Fruit fly (Drosophila melanogaster): ENCODE measurements around the gene Ac13E.

Ac13E gene

DNA sequence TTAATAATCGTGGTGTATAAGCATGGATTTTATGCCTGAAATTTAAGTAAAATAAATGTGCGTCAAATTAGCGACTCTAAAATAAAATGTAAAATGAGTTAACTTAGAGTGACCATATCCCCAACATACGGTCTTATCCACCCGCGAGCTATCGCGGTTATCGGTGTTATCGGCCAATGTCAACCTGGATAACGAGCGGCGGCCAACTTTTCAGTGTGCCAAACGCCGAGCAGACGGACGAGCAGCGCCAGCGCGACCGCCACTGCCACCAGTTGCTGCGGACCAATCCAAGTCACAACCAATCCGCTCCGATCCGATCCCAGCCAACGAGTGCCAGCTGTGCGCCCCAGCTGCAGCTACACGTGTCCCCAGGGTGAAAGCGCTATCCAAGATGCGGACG lies 24.0 kb upstream of the Ac13E start, which contains the start of the genes cerv and CG7872:
TSS of gene cerv (minus strand) at position 129 of the 400 bp plus-strand sequence.
TSS of gene CG7872 (plus strand) at position 163 of the 400 bp plus-strand sequence.
- no peak for TF ChIP-seq Hr96 (GFP tag; optimal IDR thresholded peaks at IDR 0.05)
- TF ChIP-seq CG14711 (tag; optimal IDR thresholded peaks at IDR 0.05) = no peak
- no peak for TF ChIP-seq pad (GFP tag; optimal IDR thresholded peaks at IDR 0.05)
- peak; percentile 44 for TF ChIP-seq bab1 (GFP tag; optimal IDR thresholded peaks at IDR 0.05)
- peak; percentile 6 for TF ChIP-seq CG1620 (GFP tag; optimal IDR thresholded peaks at IDR 0.05)
- TF ChIP-seq Mnt (GFP tag; optimal IDR thresholded peaks at IDR 0.05) = peak; percentile 45

DNA sequence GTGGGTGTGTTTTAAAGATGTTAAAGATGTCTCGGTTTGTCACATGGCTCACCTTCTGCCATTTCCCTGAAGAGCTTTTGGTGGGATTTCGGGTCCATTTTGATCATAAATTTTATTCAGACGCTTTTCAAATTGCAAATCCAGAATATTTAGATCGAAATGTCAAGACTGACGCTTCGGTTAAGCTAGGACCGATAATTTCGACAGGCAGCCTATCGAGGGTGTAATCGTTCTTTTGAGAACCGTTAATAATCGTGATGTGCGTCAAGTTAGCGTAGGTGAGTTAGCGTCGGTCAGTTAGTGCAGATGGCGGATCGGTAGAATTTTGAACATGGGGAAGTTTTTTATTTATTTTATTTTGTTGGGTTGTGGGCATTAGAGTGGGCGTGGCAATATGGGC lies 21.5 kb upstream of the Ac13E start, which contains the start of gene CG42299:
TSS of gene CG42299 (minus strand) at position 127 of the 400 bp plus-strand sequence.
- TF ChIP-seq Hr96 (GFP tag; optimal IDR thresholded peaks at IDR 0.05) (no peak), CG1620 (GFP tag; optimal IDR thresholded peaks at IDR 0.05) (no peak), CG5204 (GFP tag; optimal IDR thresholded peaks at IDR 0.05) (no peak), kay (GFP tag; ENCODE audit: borderline replicate concordance) (no peak), ovo (GFP tag; optimal IDR thresholded peaks at IDR 0.05) (no peak), CG11617 (GFP tag; optimal IDR thresholded peaks at IDR 0.05) (no peak), CG14711 (tag; optimal IDR thresholded peaks at IDR 0.05) (no peak), CG7045 (GFP tag; optimal IDR thresholded peaks at IDR 0.05) (no peak), Crg-1 (GFP tag; optimal IDR thresholded peaks at IDR 0.05) (no peak), CG12768 (GFP tag; optimal IDR thresholded peaks at IDR 0.05) (no peak), cnc (optimal IDR thresholded peaks at IDR 0.05) (no peak), toe (GFP tag; optimal IDR thresholded peaks at IDR 0.05) (no peak), cic (GFP tag; optimal IDR thresholded peaks at IDR 0.05) (no peak), CG7101 (tag; optimal IDR thresholded peaks at IDR 0.05) (no peak), Clk (GFP tag; optimal IDR thresholded peaks at IDR 0.05) (no peak), tj (GFP tag; optimal IDR thresholded peaks at IDR 0.05) (no peak), CG33017 (tag; optimal IDR thresholded peaks at IDR 0.05) (no peak), Mnt (GFP tag; optimal IDR thresholded peaks at IDR 0.05) (no peak), bab1 (GFP tag; optimal IDR thresholded peaks at IDR 0.05) (no peak), pad (GFP tag; optimal IDR thresholded peaks at IDR 0.05) (no peak)

DNA sequence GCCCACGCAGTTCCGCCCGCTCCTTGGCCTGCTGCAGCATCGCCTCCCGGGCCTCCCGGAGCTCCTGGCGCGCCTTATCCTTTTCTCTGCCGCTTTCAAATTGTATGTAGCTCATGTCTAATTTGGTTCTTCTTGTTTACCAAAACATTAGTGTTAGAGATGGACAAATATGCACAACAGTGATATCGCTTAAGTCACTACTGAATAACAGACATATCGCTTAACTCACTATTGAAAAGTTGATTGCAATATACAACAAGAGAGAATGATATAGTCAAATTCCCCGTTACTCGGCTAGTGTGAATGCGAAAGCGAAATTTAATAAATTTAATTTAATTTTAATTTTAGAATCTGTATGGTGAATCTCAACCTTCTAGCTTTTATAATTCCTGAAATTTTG lies 20.3 kb upstream of the Ac13E start, which contains the start of gene CG9213:
TSS of gene CG9213 (minus strand) at position 152 of the 400 bp plus-strand sequence.
- peak; percentile 20 for TF ChIP-seq CG1620 (GFP tag; optimal IDR thresholded peaks at IDR 0.05)
- TF ChIP-seq Hr96 (GFP tag; optimal IDR thresholded peaks at IDR 0.05) = no peak

DNA sequence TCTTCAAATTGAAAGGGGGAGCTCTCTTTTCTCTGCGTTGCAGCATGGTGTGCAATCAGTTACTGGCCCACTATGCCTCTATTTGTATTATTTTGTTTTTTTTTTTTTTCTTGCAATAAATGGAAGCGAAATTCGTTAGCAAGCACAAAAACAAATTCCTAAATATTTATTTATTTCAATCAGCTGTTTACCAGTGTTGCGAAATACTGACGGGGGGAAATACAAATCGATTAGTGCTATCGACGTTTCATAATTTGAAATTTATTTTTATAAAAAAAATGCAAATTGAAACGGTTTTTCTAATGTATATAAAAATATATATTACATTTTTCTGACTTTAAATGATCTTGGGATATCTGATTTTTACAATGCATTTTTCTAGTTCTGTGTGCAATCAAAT lies 17.9 kb upstream of the Ac13E start, which contains the start of gene CG15643:
TSS of gene CG15643 (minus strand) at position 211 of the 400 bp plus-strand sequence.
- TF ChIP-seq toe (GFP tag; optimal IDR thresholded peaks at IDR 0.05) (no peak), pad (GFP tag; optimal IDR thresholded peaks at IDR 0.05) (no peak), bab1 (GFP tag; optimal IDR thresholded peaks at IDR 0.05) (peak; percentile 5)

DNA sequence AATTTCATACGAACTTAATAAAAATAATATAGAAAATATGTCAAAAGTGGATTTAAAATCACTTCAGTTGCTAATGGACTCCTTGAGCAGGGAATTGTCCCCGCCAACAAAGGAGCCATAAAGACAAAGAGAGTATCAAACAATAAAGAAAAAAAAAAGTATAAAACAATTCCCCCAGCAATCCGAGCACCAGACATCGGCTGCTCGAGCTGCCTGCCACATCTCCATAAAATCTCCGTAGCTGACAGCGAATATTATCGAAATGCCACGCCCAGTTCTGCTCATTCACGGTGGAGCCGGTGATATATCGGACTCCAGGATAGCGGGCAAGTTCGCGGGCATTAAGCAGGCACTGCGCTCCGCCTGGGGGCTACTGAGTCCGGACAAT lies 14.9 kb upstream of the Ac13E start, which contains the start of gene CG7860:
TSS of gene CG7860 (plus strand) at position 11 of the 388 bp plus-strand sequence.
- TF ChIP-seq CG7101 (tag; optimal IDR thresholded peaks at IDR 0.05) (no peak), cic (GFP tag; optimal IDR thresholded peaks at IDR 0.05) (no peak), kay (GFP tag; ENCODE audit: borderline replicate concordance) (no peak), Clk (GFP tag; optimal IDR thresholded peaks at IDR 0.05) (no peak), Hr96 (GFP tag; optimal IDR thresholded peaks at IDR 0.05) (no peak), Crg-1 (GFP tag; optimal IDR thresholded peaks at IDR 0.05) (no peak), bab1 (GFP tag; optimal IDR thresholded peaks at IDR 0.05) (no peak), CG14711 (tag; optimal IDR thresholded peaks at IDR 0.05) (no peak), ovo (GFP tag; optimal IDR thresholded peaks at IDR 0.05) (no peak), pad (GFP tag; optimal IDR thresholded peaks at IDR 0.05) (no peak)

DNA sequence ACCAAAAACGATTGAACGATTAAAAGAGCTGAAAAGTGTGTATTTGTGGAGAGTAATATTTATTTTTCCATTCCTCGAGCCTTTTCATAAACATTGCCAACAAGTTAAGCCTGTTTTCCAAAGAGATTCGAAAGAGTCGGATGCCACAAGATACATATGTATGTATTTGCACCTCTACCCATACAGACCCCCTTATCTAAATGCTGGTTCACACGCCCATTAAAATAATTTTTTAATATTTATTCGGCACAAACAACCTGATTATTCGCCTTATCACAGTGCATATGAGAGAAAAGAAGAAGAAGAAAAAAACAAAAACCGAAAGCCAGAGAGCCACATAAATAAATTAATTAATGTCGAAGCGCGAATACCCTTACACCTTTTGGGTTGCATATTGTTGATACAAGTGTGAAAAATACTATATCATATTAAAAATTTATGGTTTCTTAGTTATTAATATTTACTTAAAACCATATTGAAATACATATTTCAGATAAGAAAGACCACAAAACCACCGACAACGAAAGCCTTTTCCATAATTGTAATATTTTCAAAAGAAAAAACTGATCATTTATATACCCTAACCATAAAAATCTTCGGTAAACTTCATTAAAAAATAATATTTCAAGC lies 14.4 kb upstream of the Ac13E start:
- TF ChIP-seq CG7101 (tag; optimal IDR thresholded peaks at IDR 0.05) (peak; percentile 25), Crg-1 (GFP tag; optimal IDR thresholded peaks at IDR 0.05) (no peak), kay (GFP tag; ENCODE audit: borderline replicate concordance) (no peak), Clk (GFP tag; optimal IDR thresholded peaks at IDR 0.05) (no peak), CG12768 (GFP tag; optimal IDR thresholded peaks at IDR 0.05) (no peak), CG7045 (GFP tag; optimal IDR thresholded peaks at IDR 0.05) (no peak), bab1 (GFP tag; optimal IDR thresholded peaks at IDR 0.05) (peak; percentile 18), ovo (GFP tag; optimal IDR thresholded peaks at IDR 0.05) (no peak), CG14711 (tag; optimal IDR thresholded peaks at IDR 0.05) (no peak), pad (GFP tag; optimal IDR thresholded peaks at IDR 0.05) (no peak)

DNA sequence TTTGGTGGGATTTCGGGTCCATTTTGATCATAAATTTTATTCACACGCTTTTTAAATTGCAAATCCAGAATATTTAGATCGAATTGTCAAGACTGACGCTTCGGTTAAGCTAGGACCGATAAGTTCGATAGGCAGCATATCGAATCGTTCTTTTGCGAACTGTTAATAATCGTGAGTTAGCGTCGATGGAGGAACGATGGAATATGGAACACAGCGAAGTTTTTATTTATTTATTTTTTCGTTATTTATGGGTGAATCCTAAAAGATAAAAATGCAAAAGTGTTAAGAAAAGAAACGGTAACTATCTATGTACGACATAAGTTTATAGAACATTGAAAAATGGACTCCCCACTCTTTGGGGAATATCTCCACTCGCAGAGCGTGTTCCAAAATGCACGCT lies 1.9 kb upstream of the Ac13E start, which contains the start of gene CG42300:
TSS of gene CG42300 (minus strand) at position 101 of the 400 bp plus-strand sequence.
- TF ChIP-seq CG33017 (tag; optimal IDR thresholded peaks at IDR 0.05) (no peak), CG14711 (tag; optimal IDR thresholded peaks at IDR 0.05) (no peak), cic (GFP tag; optimal IDR thresholded peaks at IDR 0.05) (no peak), CG7045 (GFP tag; optimal IDR thresholded peaks at IDR 0.05) (no peak), CG7101 (tag; optimal IDR thresholded peaks at IDR 0.05) (no peak), Hr96 (GFP tag; optimal IDR thresholded peaks at IDR 0.05) (no peak), pad (GFP tag; optimal IDR thresholded peaks at IDR 0.05) (no peak), CG11617 (GFP tag; optimal IDR thresholded peaks at IDR 0.05) (no peak), Crg-1 (GFP tag; optimal IDR thresholded peaks at IDR 0.05) (no peak), kay (GFP tag; ENCODE audit: borderline replicate concordance) (no peak), ovo (GFP tag; optimal IDR thresholded peaks at IDR 0.05) (no peak), bab1 (GFP tag; optimal IDR thresholded peaks at IDR 0.05) (no peak), CG5204 (GFP tag; optimal IDR thresholded peaks at IDR 0.05) (no peak), CG12768 (GFP tag; optimal IDR thresholded peaks at IDR 0.05) (no peak), CG1620 (GFP tag; optimal IDR thresholded peaks at IDR 0.05) (no peak), toe (GFP tag; optimal IDR thresholded peaks at IDR 0.05) (no peak), Mnt (GFP tag; optimal IDR thresholded peaks at IDR 0.05) (no peak), cnc (optimal IDR thresholded peaks at IDR 0.05) (no peak), Clk (GFP tag; optimal IDR thresholded peaks at IDR 0.05) (no peak)
